Fruit fly (Drosophila melanogaster) whole organism, prepupa: ENCODE results near the gene CG43759.
A peak's percentile ranks its signal among the peaks of the same experiment; 100 is the strongest.

Source experiments
- CG31627 ChIP-seq: fragments of 200-800 bp; sonication (Bioruptor generic); optimal IDR thresholded peaks from 3 replicates; lab custom pipeline; 2016; ENCODE audit warnings: missing biosample characterization, missing genetic modification characterization
- CG6163 ChIP-seq: fragments of 200-800 bp; sonication (Bioruptor generic); IDR thresholded peaks from 3 replicates; pipeline ENCODE4 v1.3.6; 2022; ENCODE audit warnings: missing biosample characterization, missing genetic modification characterization
- CG7368 ChIP-seq: fragments of 200-800 bp; sonication (Bioruptor generic); optimal IDR thresholded peaks from 3 replicates; lab custom pipeline; 2016; ENCODE audit warnings: missing biosample characterization, missing genetic modification characterization
- CG8319 ChIP-seq: fragments of 200-800 bp; sonication (Bioruptor generic); optimal IDR thresholded peaks from 3 replicates; lab custom pipeline; 2016; ENCODE audit warnings: missing biosample characterization, missing genetic modification characterization
- Hr38 ChIP-seq: sonication (Bioruptor generic); optimal IDR thresholded peaks from 2 replicates; lab custom pipeline; 2016; ENCODE audit warnings: missing biosample characterization, missing genetic modification characterization
- Smox ChIP-seq: fragments of 200-800 bp; sonication (Bioruptor generic); optimal IDR thresholded peaks from 3 replicates; lab custom pipeline; 2016; ENCODE audit warnings: missing biosample characterization, missing genetic modification characterization
- dac ChIP-seq: fragments of 200-800 bp; sonication (Bioruptor generic); optimal IDR thresholded peaks from 2 replicates; lab custom pipeline; 2017; ENCODE audit warnings: missing biosample characterization, mild to moderate bottlenecking, missing genetic modification characterization
- esn ChIP-seq: fragments of 200-800 bp; sonication (Bioruptor generic); optimal IDR thresholded peaks from 2 replicates; lab custom pipeline; 2016; ENCODE audit warnings: missing biosample characterization, mild to moderate bottlenecking, missing genetic modification characterization, moderate library complexity

DNA sequence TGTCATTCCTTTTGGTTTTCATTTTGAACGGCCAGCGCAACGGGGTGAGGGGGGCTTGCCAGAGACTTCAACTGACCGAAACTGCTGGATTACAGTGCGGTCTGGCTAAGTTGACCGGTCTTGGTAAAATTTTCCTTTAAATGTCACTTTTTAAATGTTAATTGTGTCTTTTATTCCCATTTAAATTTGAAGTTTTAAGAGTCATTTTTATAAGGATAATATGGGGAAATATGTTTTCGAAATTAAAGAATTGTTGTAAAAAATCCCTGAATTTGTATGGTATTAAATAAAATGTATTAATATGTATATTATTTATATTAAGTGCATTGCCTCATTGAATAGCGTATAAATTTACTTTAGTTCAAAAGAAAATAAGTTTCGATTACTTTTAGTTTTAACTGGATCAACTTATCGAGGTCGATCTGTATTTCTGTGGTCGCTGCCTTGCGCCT is 1.5 kb upstream of the CG43759 start:
- peak; percentile 79 for TF ChIP-seq esn (GFP tag; lab: Kevin White, UChicago)
- TF ChIP-seq Smox (GFP tag; lab: Kevin White, UChicago) = peak; percentile 42
- TF ChIP-seq CG31627 (GFP tag; lab: Kevin White, UChicago) = peak; percentile 23
- no peak for TF ChIP-seq Hr38 (GFP tag; lab: Kevin White, UChicago)
- peak; percentile 63 for TF ChIP-seq dac
- TF ChIP-seq CG7368 = peak; percentile 63
- peak; percentile 49; the same call in 2 of the 3 replicates for TF ChIP-seq CG6163
- TF ChIP-seq CG8319 (GFP tag; lab: Kevin White, UChicago) = peak; percentile 47
